Fruit fly (Drosophila melanogaster) whole organism, embryonic: ENCODE data around the gene CG4594.

Experiments
- ATbp ChIP-seq: fragments of 200-800 bp; sonication (Bioruptor generic); optimal IDR thresholded peaks from 2 replicates; lab custom pipeline; 2017; ENCODE audit warnings: missing biosample characterization, mild to moderate bottlenecking, missing genetic modification characterization, missing genetic modification reagents
- CG34224 ChIP-seq: fragments of 200-800 bp; sonication (Bioruptor generic); IDR thresholded peaks from 3 replicates; pipeline ENCODE4 v1.3.6; 2022; ENCODE audit warnings: missing biosample characterization, missing genetic modification characterization; ENCODE audit not compliant: partially characterized antibody
- CG6254 ChIP-seq: fragments of 200-800 bp; sonication (Bioruptor generic); optimal IDR thresholded peaks from 3 replicates; lab custom pipeline; 2017; ENCODE audit warnings: mild to moderate bottlenecking, missing biosample characterization, missing genetic modification reagents, missing genetic modification characterization
- CG9932 ChIP-seq: fragments of 200-800 bp; sonication (Bioruptor generic); IDR thresholded peaks from 2 replicates; pipeline ENCODE4 v1.3.6; 2022; ENCODE audit warnings: missing biosample characterization, missing genetic modification characterization
- Oaz ChIP-seq: fragments of 200-800 bp; sonication (Bioruptor generic); IDR thresholded peaks from 2 replicates; pipeline ENCODE4 v1.3.6; 2022; ENCODE audit warnings: missing biosample characterization, missing genetic modification characterization
- Trl ChIP-seq, 3 experiments: fragments of >200 bp in 2 of 3; fragments of 200-800 bp in 1 of 3; sonication (Bioruptor generic) in 1 of 3; optimal IDR thresholded peaks; 2 replicates in 1 of 3; 3 replicates in 2 of 3; lab custom pipeline; 2016 to 2017; ENCODE audit warnings: missing biosample characterization in 1 of 3, missing genetic modification characterization in 1 of 3
- dm ChIP-seq: fragments of 200-800 bp; sonication (Bioruptor generic); optimal IDR thresholded peaks from 3 replicates; lab custom pipeline; 2016; ENCODE audit warnings: missing biosample characterization, missing genetic modification characterization
- hb ChIP-seq: fragments of 200-800 bp; sonication (Bioruptor generic); IDR thresholded peaks from 3 replicates; pipeline ENCODE4 v1.3.6; 2022; ENCODE audit warnings: missing biosample characterization, missing genetic modification characterization; ENCODE audit not compliant: partially characterized antibody
- ro ChIP-seq: fragments of 200-800 bp; sonication (Bioruptor generic); IDR thresholded peaks from 2 replicates; pipeline ENCODE4 v1.3.6; 2022; ENCODE audit warnings: missing biosample characterization, missing genetic modification characterization
- sob ChIP-seq: fragments of 200-800 bp; sonication (Bioruptor generic); IDR thresholded peaks from 2 replicates; pipeline ENCODE4 v1.3.6; 2022; ENCODE audit warnings: missing biosample characterization, missing genetic modification characterization

dm6 chr2L:9937908-9938307 is 17.9 kb downstream of the CG4594 start, which contains the start of gene Arglu1:
- no peak for TF ChIP-seq CG6254
- no peak for TF ChIP-seq ro (GFP tag; lab: Robert Waterston, UW)
- TF ChIP-seq Trl (optimal IDR thresholded peaks at IDR 0.05; lab: Kevin White, UChicago): no peak
- peak; percentile 23 for TF ChIP-seq Trl (GFP tag; optimal IDR thresholded peaks at IDR 0.05; lab: Kevin White, UChicago)
- TF ChIP-seq sob (GFP tag; lab: Robert Waterston, UW): peak; percentile 57; the same call in 1 of the 2 replicates
- no peak for TF ChIP-seq CG34224
- TF ChIP-seq dm (GFP tag; lab: Kevin White, UChicago): no peak
- no peak for TF ChIP-seq hb (GFP tag; lab: Robert Waterston, UW)
- no peak for TF ChIP-seq ATbp
- TF ChIP-seq Oaz: no peak
- TF ChIP-seq CG9932 (GFP tag; lab: Robert Waterston, UW): peak; percentile 69
